Worm (Caenorhabditis elegans): Measurements from ENCODE around the gene Y5H2A.1.

The Y5H2A.1 gene

DNA sequence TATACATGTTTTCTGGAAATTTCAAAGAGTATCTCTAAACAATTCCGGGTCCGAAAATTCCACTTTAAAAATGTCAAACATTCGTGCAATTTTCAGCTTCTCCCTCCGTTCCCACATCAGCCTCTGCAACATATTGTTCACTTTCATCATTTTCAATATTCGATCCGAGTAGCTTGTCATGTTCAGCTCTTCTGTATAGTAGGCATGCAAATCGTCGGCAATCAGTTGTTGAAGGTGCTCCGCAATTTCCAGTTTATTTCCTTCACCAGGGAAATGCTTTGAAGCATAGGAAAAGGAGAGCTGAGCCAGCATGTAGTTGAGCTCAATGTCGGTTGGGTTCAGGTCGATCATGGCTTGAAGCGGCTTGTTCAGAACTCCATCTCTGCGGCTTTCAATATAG is 6.7 kb downstream of the Y5H2A.1 start:
- no peak for TF ChIP-seq mab-5 (tag; optimal IDR thresholded peaks at IDR 0.05)
- no peak for TF ChIP-seq nhr-23 (tag; optimal IDR thresholded peaks at IDR 0.05)
- no peak for TF ChIP-seq nhr-10 (tag; optimal IDR thresholded peaks at IDR 0.05)
- TF ChIP-seq lsy-2 (tag; optimal IDR thresholded peaks at IDR 0.05): no peak
- TF ChIP-seq nhr-77 (tag; optimal IDR thresholded peaks at IDR 0.05): no peak
- TF ChIP-seq mbf-1 (tag; optimal IDR thresholded peaks at IDR 0.05): no peak
- no peak for TF ChIP-seq nhr-25 (tag; optimal IDR thresholded peaks at IDR 0.05)
- no peak for TF ChIP-seq peb-1 (tag; optimal IDR thresholded peaks at IDR 0.05)
- TF ChIP-seq aly-2 (tag; optimal IDR thresholded peaks at IDR 0.05): no peak
- TF ChIP-seq Y55F3AM.14 (GFP tag; optimal IDR thresholded peaks at IDR 0.05): no peak
- TF ChIP-seq nhr-21 (tag; optimal IDR thresholded peaks at IDR 0.05): no peak
- no peak for TF ChIP-seq dmd-4 (tag; optimal IDR thresholded peaks at IDR 0.05)
- TF ChIP-seq unc-62 (GFP tag; optimal IDR thresholded peaks at IDR 0.05): no peak
- no peak for TF ChIP-seq ceh-16 (tag; optimal IDR thresholded peaks at IDR 0.05)
- no peak for TF ChIP-seq elt-1 (tag; optimal IDR thresholded peaks at IDR 0.05)
- TF ChIP-seq ztf-11 (tag; optimal IDR thresholded peaks at IDR 0.05): no peak
- TF ChIP-seq lin-13 (GFP tag; optimal IDR thresholded peaks at IDR 0.05): no peak
- TF ChIP-seq ZK546.5 (tag; optimal IDR thresholded peaks at IDR 0.05): no peak

ce11 chrV:2264455-2264854 is 7.2 kb downstream of the Y5H2A.1 start, which contains the start of gene nhr-183:
Gene nhr-183, minus strand, starts transcription at chrV:2264634.
- no peak for TF ChIP-seq ztf-4 (tag; optimal IDR thresholded peaks at IDR 0.05)
- no peak for TF ChIP-seq gmeb-1 (tag; optimal IDR thresholded peaks at IDR 0.05)
- no peak for TF ChIP-seq nhr-11 (tag; optimal IDR thresholded peaks at IDR 0.05)
- no peak for TF ChIP-seq peb-1 (tag; optimal IDR thresholded peaks at IDR 0.05)
- TF ChIP-seq lin-11 (tag; optimal IDR thresholded peaks at IDR 0.05): no peak
- TF ChIP-seq unc-55 (GFP tag; optimal IDR thresholded peaks at IDR 0.05): no peak
- TF ChIP-seq sem-4 (tag; optimal IDR thresholded peaks at IDR 0.05): no peak
- no peak for TF ChIP-seq ama-1 (optimal IDR thresholded peaks at IDR 0.05)
- TF ChIP-seq R02D3.7 (tag; optimal IDR thresholded peaks at IDR 0.05): no peak
- TF ChIP-seq ztf-1 (GFP tag; conservative IDR thresholded peaks at IDR 0.05): no peak
- no peak for TF ChIP-seq nhr-21 (tag; optimal IDR thresholded peaks at IDR 0.05)

- TF ChIP-seq nhr-77 (tag; optimal IDR thresholded peaks at IDR 0.05): no peak
- no peak for TF ChIP-seq alr-1 (tag; optimal IDR thresholded peaks at IDR 0.05)
- TF ChIP-seq dmd-4 (tag; optimal IDR thresholded peaks at IDR 0.05): no peak
- TF ChIP-seq blmp-1 (tag; optimal IDR thresholded peaks at IDR 0.05; ENCODE audit: insufficient read depth): no peak
- TF ChIP-seq peb-1 (tag; optimal IDR thresholded peaks at IDR 0.05): no peak
- no peak for TF ChIP-seq unc-55 (GFP tag; optimal IDR thresholded peaks at IDR 0.05)
- no peak for TF ChIP-seq mdl-1 (tag; optimal IDR thresholded peaks at IDR 0.05)
- TF ChIP-seq mab-5 (tag; optimal IDR thresholded peaks at IDR 0.05): no peak
- no peak for TF ChIP-seq sma-9 (GFP tag; optimal IDR thresholded peaks at IDR 0.05)
- TF ChIP-seq sma-9 (tag; optimal IDR thresholded peaks at IDR 0.05): no peak
- no peak for TF ChIP-seq ztf-11 (tag; optimal IDR thresholded peaks at IDR 0.05)
- no peak for TF ChIP-seq aly-2 (tag; optimal IDR thresholded peaks at IDR 0.05)
- TF ChIP-seq nhr-6 (tag; optimal IDR thresholded peaks at IDR 0.05): no peak
- TF ChIP-seq gmeb-1 (tag; optimal IDR thresholded peaks at IDR 0.05): no peak
- no peak for TF ChIP-seq crh-2 (tag; optimal IDR thresholded peaks at IDR 0.05)
- TF ChIP-seq Y55F3AM.14 (GFP tag; optimal IDR thresholded peaks at IDR 0.05): no peak
- TF ChIP-seq lin-11 (tag; optimal IDR thresholded peaks at IDR 0.05): no peak
These were observed 11.0 kb downstream of the Y5H2A.1 start, which contains the start of gene F41B5.12 for ce11 chrV:2260660-2261059. Gene F41B5.12, plus strand, starts transcription at chrV:2260960.

- TF ChIP-seq elt-3 (tag; optimal IDR thresholded peaks at IDR 0.05) (no peak), egl-27 (tag; optimal IDR thresholded peaks at IDR 0.05) (no peak), C34F6.9 (tag; optimal IDR thresholded peaks at IDR 0.05) (peak; percentile 27), peb-1 (tag; optimal IDR thresholded peaks at IDR 0.05) (no peak), ceh-82 (tag; optimal IDR thresholded peaks at IDR 0.05) (no peak), alr-1 (tag; optimal IDR thresholded peaks at IDR 0.05) (no peak), skn-1 (tag; optimal IDR thresholded peaks at IDR 0.05) (peak; percentile 86), mab-5 (tag; optimal IDR thresholded peaks at IDR 0.05) (no peak), Y55F3AM.14 (GFP tag; optimal IDR thresholded peaks at IDR 0.05) (no peak), lsy-2 (tag; optimal IDR thresholded peaks at IDR 0.05) (peak in 1 of 2 experiments; percentile 28), unc-62 (GFP tag; optimal IDR thresholded peaks at IDR 0.05) (no peak), lin-39 (tag; optimal IDR thresholded peaks at IDR 0.05) (no peak), nhr-25 (tag; optimal IDR thresholded peaks at IDR 0.05) (no peak), sma-9 (GFP tag; optimal IDR thresholded peaks at IDR 0.05) (peak; percentile 19), sma-9 (tag; optimal IDR thresholded peaks at IDR 0.05) (no peak), aly-2 (tag; optimal IDR thresholded peaks at IDR 0.05) (no peak), nhr-21 (tag; optimal IDR thresholded peaks at IDR 0.05) (no peak), F13H6.1 (tag; optimal IDR thresholded peaks at IDR 0.05) (peak; percentile 6), crh-2 (tag; optimal IDR thresholded peaks at IDR 0.05) (peak; percentile 49), nhr-129 (tag; optimal IDR thresholded peaks at IDR 0.05) (peak; percentile 28), lin-11 (tag; optimal IDR thresholded peaks at IDR 0.05) (no peak), unc-39 (tag; optimal IDR thresholded peaks at IDR 0.05) (no peak), fos-1 (tag; optimal IDR thresholded peaks at IDR 0.05) (peak; percentile 18)
These were observed 11.9 kb downstream of the Y5H2A.1 start, which contains the start of gene nhr-182 for ce11 chrV:2259750-2260149. Gene nhr-182, minus strand, starts transcription at chrV:2259927.

All from whole organism, L2 larva.